Worm (Caenorhabditis elegans): ENCODE measurements around the gene his-38.
A peak's percentile ranks its signal among the peaks of the same experiment; 100 is the strongest.

Gene his-38

DNA sequence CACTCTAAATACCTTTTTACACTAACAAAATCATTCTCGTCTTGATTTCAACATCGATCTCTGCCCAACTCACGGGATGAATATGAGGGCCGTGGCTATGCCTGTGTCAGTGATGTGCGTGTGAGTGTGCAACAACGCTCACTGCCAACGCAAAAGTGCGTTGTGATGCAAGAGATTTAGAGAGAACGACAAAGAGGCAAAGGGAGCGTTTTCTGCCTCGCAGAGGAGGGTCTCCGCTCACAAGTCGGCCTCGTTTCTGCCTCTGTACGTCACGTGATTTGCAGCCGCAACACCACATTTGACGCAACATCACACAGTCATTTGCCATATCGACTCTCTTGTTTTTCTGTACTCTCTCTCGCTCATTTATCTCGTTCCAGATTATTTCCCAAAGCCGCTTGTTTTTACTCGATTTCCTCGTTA lies 24.6 kb upstream of the his-38 start, which contains the start of gene epg-7:
epg-7 (plus strand) TSS at position 413 of the 423 bp plus-strand sequence.
- TF ChIP-seq dmd-4 (tag; optimal IDR thresholded peaks at IDR 0.05) (peak; percentile 43), ztf-11 (tag; optimal IDR thresholded peaks at IDR 0.05) (no peak), ZK546.5 (tag; optimal IDR thresholded peaks at IDR 0.05) (no peak), egl-27 (tag; optimal IDR thresholded peaks at IDR 0.05) (peak; percentile 93), mab-5 (tag; optimal IDR thresholded peaks at IDR 0.05) (peak; percentile 93), nhr-21 (tag; optimal IDR thresholded peaks at IDR 0.05) (peak; percentile 92), nhr-11 (tag; optimal IDR thresholded peaks at IDR 0.05) (no peak), ceh-82 (tag; optimal IDR thresholded peaks at IDR 0.05) (peak; percentile 71), ztf-1 (GFP tag; conservative IDR thresholded peaks at IDR 0.05) (no peak), lin-13 (GFP tag; optimal IDR thresholded peaks at IDR 0.05) (peak; percentile 93), zag-1 (tag; optimal IDR thresholded peaks at IDR 0.05) (peak; percentile 73), nhr-25 (tag; optimal IDR thresholded peaks at IDR 0.05) (peak; percentile 96), snpc-4 (tag; optimal IDR thresholded peaks at IDR 0.05) (peak; percentile 79), sem-4 (tag; optimal IDR thresholded peaks at IDR 0.05) (peak; percentile 94), mdl-1 (tag; optimal IDR thresholded peaks at IDR 0.05) (peak; percentile 74 to 95), elt-1 (tag; optimal IDR thresholded peaks at IDR 0.05) (no peak), crh-2 (tag; optimal IDR thresholded peaks at IDR 0.05) (peak; percentile 97), nhr-129 (tag; optimal IDR thresholded peaks at IDR 0.05) (peak; percentile 98), elt-3 (tag; optimal IDR thresholded peaks at IDR 0.05) (no peak), nhr-12 (tag; optimal IDR thresholded peaks at IDR 0.05) (no peak), unc-55 (GFP tag; optimal IDR thresholded peaks at IDR 0.05) (peak; percentile 97), ama-1 (optimal IDR thresholded peaks at IDR 0.05) (peak; percentile 77), mbf-1 (tag; optimal IDR thresholded peaks at IDR 0.05) (no peak), sma-9 (GFP tag; optimal IDR thresholded peaks at IDR 0.05) (peak; percentile 96), sma-9 (tag; optimal IDR thresholded peaks at IDR 0.05) (no peak), peb-1 (tag; optimal IDR thresholded peaks at IDR 0.05) (no peak), lsy-2 (tag; optimal IDR thresholded peaks at IDR 0.05) (peak; percentile 79 to 93), F13H6.1 (tag; optimal IDR thresholded peaks at IDR 0.05) (peak; percentile 98), aly-2 (tag; optimal IDR thresholded peaks at IDR 0.05) (no peak), lin-11 (tag; optimal IDR thresholded peaks at IDR 0.05) (peak; percentile 96), alr-1 (tag; optimal IDR thresholded peaks at IDR 0.05) (no peak), fos-1 (tag; optimal IDR thresholded peaks at IDR 0.05) (peak; percentile 96), unc-39 (tag; optimal IDR thresholded peaks at IDR 0.05) (no peak), Y55F3AM.14 (GFP tag; optimal IDR thresholded peaks at IDR 0.05) (peak; percentile 84), R02D3.7 (tag; optimal IDR thresholded peaks at IDR 0.05) (no peak), gmeb-1 (tag; optimal IDR thresholded peaks at IDR 0.05) (peak; percentile 83), skn-1 (tag; optimal IDR thresholded peaks at IDR 0.05) (peak; percentile 77), C34F6.9 (tag; optimal IDR thresholded peaks at IDR 0.05) (peak; percentile 99), nhr-6 (tag; optimal IDR thresholded peaks at IDR 0.05) (peak; percentile 87), nhr-23 (tag; optimal IDR thresholded peaks at IDR 0.05) (no peak), blmp-1 (tag; optimal IDR thresholded peaks at IDR 0.05; ENCODE audit: insufficient read depth) (peak; percentile 58), ceh-16 (tag; optimal IDR thresholded peaks at IDR 0.05) (peak; percentile 76), nhr-77 (tag; optimal IDR thresholded peaks at IDR 0.05) (peak; percentile 67), nhr-10 (tag; optimal IDR thresholded peaks at IDR 0.05) (peak; percentile 71), lin-39 (tag; optimal IDR thresholded peaks at IDR 0.05) (peak; percentile 48), ztf-4 (tag; optimal IDR thresholded peaks at IDR 0.05) (peak; percentile 88), sma-3 (GFP tag; optimal IDR thresholded peaks at IDR 0.05) (peak; percentile 94), nhr-237 (tag; optimal IDR thresholded peaks at IDR 0.05) (no peak), unc-62 (GFP tag; optimal IDR thresholded peaks at IDR 0.05) (peak; percentile 70)

Measured in whole organism, L2 larva.